Worm (Caenorhabditis elegans) whole organism, early embryonic: ENCODE measurements around the gene pis-1.

Source experiments
- B0310.2 ChIP-seq: sonication (generic microtip); optimal IDR thresholded peaks from 2 replicates; lab custom pipeline; 2016; ENCODE audit warnings: mild to moderate bottlenecking, missing genetic modification characterization, missing compliant biosample characterization
- F13C5.2 ChIP-seq: sonication (generic microtip); optimal IDR thresholded peaks from 2 replicates; lab custom pipeline; 2017; ENCODE audit warnings: mild to moderate bottlenecking, missing genetic modification characterization, inconsistent platforms, missing compliant biosample characterization
- aly-1 ChIP-seq: sonication (generic microtip); optimal IDR thresholded peaks from 2 replicates; lab custom pipeline; 2016; ENCODE audit warnings: missing genetic modification characterization, missing compliant biosample characterization
- ama-1 ChIP-seq: fragments of 150-350 bp; optimal IDR thresholded peaks from 2 replicates; lab custom pipeline; 2014
- ceh-13 ChIP-seq: fragments of 200-800 bp; sonication (Bioruptor generic); optimal IDR thresholded peaks from 2 replicates; lab custom pipeline; 2018; ENCODE audit warnings: mild to moderate bottlenecking, missing genetic modification characterization, missing compliant biosample characterization
- ceh-36 ChIP-seq: sonication (generic microtip); optimal IDR thresholded peaks from 2 replicates; lab custom pipeline; 2016; ENCODE audit warnings: missing genetic modification characterization, inconsistent platforms, missing compliant biosample characterization
- ets-7 ChIP-seq: sonication (generic microtip); optimal IDR thresholded peaks from 2 replicates; lab custom pipeline; 2016; ENCODE audit warnings: missing genotype, missing genetic modification characterization, missing compliant biosample characterization
- flt-1 ChIP-seq: fragments of 200-800 bp; sonication (Bioruptor generic); IDR thresholded peaks from 2 replicates; pipeline ENCODE4 v1.3.6; 2022; ENCODE audit warnings: missing genetic modification characterization, missing compliant biosample characterization
- hmbx-1 ChIP-seq: sonication (generic microtip); optimal IDR thresholded peaks from 2 replicates; lab custom pipeline; 2016; ENCODE audit warnings: mild to moderate bottlenecking, missing genetic modification characterization, missing compliant biosample characterization
- hmg-4 ChIP-seq: fragments of 200-800 bp; sonication (Bioruptor generic); optimal IDR thresholded peaks from 2 replicates; lab custom pipeline; 2018; ENCODE audit warnings: mild to moderate bottlenecking, missing genetic modification characterization, missing compliant biosample characterization
- hnd-1 ChIP-seq: sonication (generic microtip); optimal IDR thresholded peaks from 2 replicates; lab custom pipeline; 2016; ENCODE audit warnings: missing genetic modification characterization, missing compliant biosample characterization
- pes-1 ChIP-seq: fragments of 200-800 bp; sonication (Bioruptor generic); IDR thresholded peaks from 2 replicates; pipeline ENCODE4 v1.3.6; 2022; ENCODE audit warnings: missing genetic modification reagents, missing genetic modification characterization, missing compliant biosample characterization
- scrt-1 ChIP-seq: fragments of 200-800 bp; sonication (Bioruptor generic); IDR thresholded peaks from 2 replicates; pipeline ENCODE4 v1.3.6; 2022; ENCODE audit warnings: missing genetic modification characterization, missing compliant biosample characterization
- sea-1 ChIP-seq: fragments of 200-800 bp; sonication (Bioruptor generic); conservative IDR thresholded peaks from 2 replicates; pipeline ENCODE4 v1.3.6; 2022; ENCODE audit warnings: missing genetic modification characterization, missing compliant biosample characterization
- tbx-11 ChIP-seq: fragments of 200-800 bp; sonication (Bioruptor generic); IDR thresholded peaks from 2 replicates; pipeline ENCODE4 v1.3.6; 2022; ENCODE audit warnings: missing genetic modification characterization, missing compliant biosample characterization
- tbx-37 ChIP-seq: fragments of 200-800 bp; sonication (Bioruptor generic); conservative IDR thresholded peaks from 2 replicates; pipeline ENCODE4 v1.3.6; 2022; ENCODE audit warnings: missing genetic modification reagents, missing genetic modification characterization, missing compliant biosample characterization
- tra-4 ChIP-seq: sonication (generic microtip); optimal IDR thresholded peaks from 2 replicates; lab custom pipeline; 2017; ENCODE audit warnings: missing genetic modification characterization, missing compliant biosample characterization

The pis-1 gene

ce11 chrIV:9755713-9756112, 40.7 kb downstream of the pis-1 start:
- TF ChIP-seq hmg-4 (GFP tag; lab: Kevin White, UChicago): no peak
- TF ChIP-seq ama-1 (lab: Kevin White, UChicago): no peak
- TF ChIP-seq pes-1 (GFP tag; lab: Robert Waterston, UW): no peak
- no peak for TF ChIP-seq hmbx-1 (tag; lab: Kevin White, UChicago)
- TF ChIP-seq ceh-13 (GFP tag; lab: Kevin White, UChicago): no peak
- TF ChIP-seq F13C5.2 (tag; lab: Kevin White, UChicago): no peak
- TF ChIP-seq tbx-11 (GFP tag; lab: Robert Waterston, UW): no peak
- no peak for TF ChIP-seq scrt-1 (GFP tag; lab: Robert Waterston, UW)
- TF ChIP-seq aly-1 (tag; lab: Kevin White, UChicago): no peak
- no peak for TF ChIP-seq tbx-37 (GFP tag; lab: Robert Waterston, UW)
- no peak for TF ChIP-seq B0310.2 (tag; lab: Kevin White, UChicago)
- TF ChIP-seq ceh-36 (tag; lab: Kevin White, UChicago): no peak
- TF ChIP-seq sea-1 (GFP tag; lab: Robert Waterston, UW): no peak
- no peak for TF ChIP-seq ets-7 (tag; lab: Kevin White, UChicago)
- no peak for TF ChIP-seq hnd-1 (tag; lab: Kevin White, UChicago)
- no peak for TF ChIP-seq tra-4 (tag; lab: Kevin White, UChicago)
- TF ChIP-seq flt-1 (GFP tag; lab: Robert Waterston, UW): no peak

DNA sequence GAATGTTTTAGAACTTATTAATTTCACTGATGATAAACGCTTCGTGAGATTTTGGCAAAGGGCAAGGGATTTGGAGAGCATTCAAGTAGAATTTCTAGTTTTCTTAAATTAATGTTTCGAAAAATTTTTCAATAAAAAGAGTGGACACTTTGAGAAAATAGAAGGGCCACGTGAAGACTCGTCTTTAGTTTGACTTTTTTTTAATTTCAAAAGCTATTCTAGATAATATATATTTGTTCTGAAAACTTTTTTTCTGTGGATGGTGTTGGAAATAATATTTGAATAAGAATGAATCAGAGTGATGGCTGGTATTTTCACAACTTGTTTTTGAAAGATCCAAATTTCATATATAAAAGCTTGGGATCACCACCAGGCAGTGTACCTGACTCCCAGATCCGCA, 48.1 kb downstream of the pis-1 start, which contains the start of gene C28D4.8:
Gene C28D4.8, minus strand, starts transcription at position 101 of the 400 bp plus-strand sequence.
- TF ChIP-seq ceh-13 (GFP tag; lab: Kevin White, UChicago): no peak
- TF ChIP-seq B0310.2 (tag; lab: Kevin White, UChicago): no peak
- TF ChIP-seq hnd-1 (tag; lab: Kevin White, UChicago): no peak
- TF ChIP-seq tbx-11 (GFP tag; lab: Robert Waterston, UW): no peak
- TF ChIP-seq ama-1 (lab: Kevin White, UChicago): no peak
- no peak for TF ChIP-seq flt-1 (GFP tag; lab: Robert Waterston, UW)
- no peak for TF ChIP-seq ceh-36 (tag; lab: Kevin White, UChicago)
- TF ChIP-seq scrt-1 (GFP tag; lab: Robert Waterston, UW): no peak
- no peak for TF ChIP-seq aly-1 (tag; lab: Kevin White, UChicago)
- TF ChIP-seq tbx-37 (GFP tag; lab: Robert Waterston, UW): no peak
- TF ChIP-seq F13C5.2 (tag; lab: Kevin White, UChicago): no peak
- no peak for TF ChIP-seq ets-7 (tag; lab: Kevin White, UChicago)
- no peak for TF ChIP-seq pes-1 (GFP tag; lab: Robert Waterston, UW)
- TF ChIP-seq hmg-4 (GFP tag; lab: Kevin White, UChicago): no peak
- TF ChIP-seq sea-1 (GFP tag; lab: Robert Waterston, UW): no peak
- TF ChIP-seq hmbx-1 (tag; lab: Kevin White, UChicago): no peak
- TF ChIP-seq tra-4 (tag; lab: Kevin White, UChicago): no peak

- no peak for TF ChIP-seq tra-4 (tag; lab: Kevin White, UChicago)
- TF ChIP-seq hmbx-1 (tag; lab: Kevin White, UChicago): no peak
- TF ChIP-seq hnd-1 (tag; lab: Kevin White, UChicago): no peak
- TF ChIP-seq aly-1 (tag; lab: Kevin White, UChicago): no peak
- TF ChIP-seq ets-7 (tag; lab: Kevin White, UChicago): no peak
- TF ChIP-seq tbx-37 (GFP tag; lab: Robert Waterston, UW): no peak
- TF ChIP-seq ceh-36 (tag; lab: Kevin White, UChicago): no peak
- TF ChIP-seq tbx-11 (GFP tag; lab: Robert Waterston, UW): no peak
- TF ChIP-seq scrt-1 (GFP tag; lab: Robert Waterston, UW): no peak
- no peak for TF ChIP-seq ceh-13 (GFP tag; lab: Kevin White, UChicago)
- no peak for TF ChIP-seq B0310.2 (tag; lab: Kevin White, UChicago)
- TF ChIP-seq pes-1 (GFP tag; lab: Robert Waterston, UW): no peak
- TF ChIP-seq ama-1 (lab: Kevin White, UChicago): no peak
- no peak for TF ChIP-seq F13C5.2 (tag; lab: Kevin White, UChicago)
- no peak for TF ChIP-seq flt-1 (GFP tag; lab: Robert Waterston, UW)
Observed at ce11 chrIV:9746762-9747161, 49.6 kb downstream of the pis-1 start, which contains the start of gene C28D4.5. Gene C28D4.5 (minus strand): TSS chrIV:9746862.

ce11 chrIV:9744905-9745304, 51.5 kb downstream of the pis-1 start, which contains the start of gene C28D4.4:
Gene C28D4.4 (minus strand): TSS chrIV:9745005.
- no peak for TF ChIP-seq flt-1 (GFP tag; lab: Robert Waterston, UW)
- no peak for TF ChIP-seq B0310.2 (tag; lab: Kevin White, UChicago)
- no peak for TF ChIP-seq ama-1 (lab: Kevin White, UChicago)
- no peak for TF ChIP-seq tra-4 (tag; lab: Kevin White, UChicago)
- TF ChIP-seq hmg-4 (GFP tag; lab: Kevin White, UChicago): no peak
- TF ChIP-seq ets-7 (tag; lab: Kevin White, UChicago): no peak
- no peak for TF ChIP-seq tbx-11 (GFP tag; lab: Robert Waterston, UW)
- TF ChIP-seq sea-1 (GFP tag; lab: Robert Waterston, UW): no peak
- no peak for TF ChIP-seq aly-1 (tag; lab: Kevin White, UChicago)
- no peak for TF ChIP-seq hmbx-1 (tag; lab: Kevin White, UChicago)
- no peak for TF ChIP-seq tbx-37 (GFP tag; lab: Robert Waterston, UW)
- no peak for TF ChIP-seq ceh-13 (GFP tag; lab: Kevin White, UChicago)
- TF ChIP-seq scrt-1 (GFP tag; lab: Robert Waterston, UW): no peak
- TF ChIP-seq ceh-36 (tag; lab: Kevin White, UChicago): no peak
- no peak for TF ChIP-seq pes-1 (GFP tag; lab: Robert Waterston, UW)
- TF ChIP-seq F13C5.2 (tag; lab: Kevin White, UChicago): no peak
- no peak for TF ChIP-seq hnd-1 (tag; lab: Kevin White, UChicago)

DNA sequence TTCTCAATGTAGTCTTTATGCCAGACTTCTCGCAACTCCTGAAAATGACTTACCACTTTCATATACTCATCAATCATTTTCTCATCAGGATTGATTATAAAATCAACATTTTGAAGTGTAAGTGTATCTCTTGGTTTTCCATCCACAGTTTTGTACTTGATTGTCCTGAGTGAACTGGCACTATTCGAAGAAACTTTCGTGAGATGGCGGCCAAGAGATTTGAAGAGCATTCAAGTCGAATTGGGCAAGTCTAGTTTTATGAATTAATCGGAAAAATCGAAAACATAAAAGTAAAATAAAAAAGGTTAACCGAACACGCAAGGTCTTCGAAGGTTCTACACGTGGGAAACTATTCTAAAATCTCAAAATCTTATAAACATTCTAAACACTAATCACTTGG, 53.5 kb downstream of the pis-1 start, which contains the start of gene C28D4.7:
Gene C28D4.7, minus strand, starts transcription at position 265 of the 400 bp plus-strand sequence.
- TF ChIP-seq scrt-1 (GFP tag; lab: Robert Waterston, UW): no peak
- no peak for TF ChIP-seq ama-1 (lab: Kevin White, UChicago)
- no peak for TF ChIP-seq B0310.2 (tag; lab: Kevin White, UChicago)
- TF ChIP-seq hmg-4 (GFP tag; lab: Kevin White, UChicago): no peak
- no peak for TF ChIP-seq pes-1 (GFP tag; lab: Robert Waterston, UW)
- no peak for TF ChIP-seq flt-1 (GFP tag; lab: Robert Waterston, UW)
- TF ChIP-seq sea-1 (GFP tag; lab: Robert Waterston, UW): no peak
- TF ChIP-seq ceh-13 (GFP tag; lab: Kevin White, UChicago): no peak
- no peak for TF ChIP-seq tbx-37 (GFP tag; lab: Robert Waterston, UW)
- TF ChIP-seq F13C5.2 (tag; lab: Kevin White, UChicago): no peak
- TF ChIP-seq tra-4 (tag; lab: Kevin White, UChicago): no peak
- TF ChIP-seq tbx-11 (GFP tag; lab: Robert Waterston, UW): no peak
- TF ChIP-seq ceh-36 (tag; lab: Kevin White, UChicago): no peak
- TF ChIP-seq hmbx-1 (tag; lab: Kevin White, UChicago): no peak
- no peak for TF ChIP-seq aly-1 (tag; lab: Kevin White, UChicago)
